Worm (Caenorhabditis elegans): ENCODE measurements around the gene T25B9.5.

DNA sequence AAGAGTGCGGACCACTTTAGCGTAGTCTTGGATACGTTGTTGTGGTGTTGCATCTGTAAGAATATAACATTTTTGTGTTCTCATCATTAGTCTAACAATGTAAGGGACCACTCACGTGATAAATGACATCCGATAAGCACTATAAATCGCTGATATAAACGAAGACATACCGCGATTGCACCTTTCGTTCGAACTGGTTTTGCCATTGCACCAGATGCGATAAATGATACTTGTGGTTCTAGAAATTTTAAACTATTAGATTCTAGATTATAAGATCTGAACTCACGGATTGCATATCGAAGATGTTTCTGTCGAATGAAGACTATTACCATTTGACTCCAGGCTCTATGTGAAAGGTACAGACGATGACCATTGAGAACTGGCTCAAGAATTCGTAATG is 16.7 kb upstream of the T25B9.5 start:
- no peak for TF ChIP-seq sea-1 (GFP tag; conservative IDR thresholded peaks at IDR 0.05)
- TF ChIP-seq ama-1 (optimal IDR thresholded peaks at IDR 0.05) = no peak

Measured in whole organism, early embryonic.